Worm (Caenorhabditis elegans): ENCODE measurements around the gene K02C4.2.
A peak's percentile ranks its signal among the peaks of the same experiment; 100 is the strongest.

The K02C4.2 gene

ce11 chrII:8062334-8062791 is 13.2 kb upstream of the K02C4.2 start, which contains the start of gene ufd-2 (continued):
- TF ChIP-seq lin-35 (GFP tag; optimal IDR thresholded peaks at IDR 0.05) (peak in 1 of 3 experiments; percentile 31), bed-2 (GFP tag; IDR thresholded peaks at IDR 0.05) (peak; percentile 73), madf-8 (GFP tag; conservative IDR thresholded peaks at IDR 0.05) (peak; percentile 53; the same call in 1 of the 2 replicates), hmg-1.2 (GFP tag; IDR thresholded peaks at IDR 0.05) (peak; percentile 61; the same call in 1 of the 2 replicates), nhr-179 (tag; optimal IDR thresholded peaks at IDR 0.05) (no peak), xnd-1 (tag; optimal IDR thresholded peaks at IDR 0.05) (peak; percentile 22), zim-3 (tag; optimal IDR thresholded peaks at IDR 0.05) (no peak), efl-1 (GFP tag; optimal IDR thresholded peaks at IDR 0.05) (peak; percentile 84), snpc-4 (GFP tag; optimal IDR thresholded peaks at IDR 0.05) (no peak), snpc-4 (tag; optimal IDR thresholded peaks at IDR 0.05) (peak in 2 of 4 experiments; percentile 22 to 25), ceh-58 (GFP tag; IDR thresholded peaks at IDR 0.05) (no peak), rec-8 (tag; optimal IDR thresholded peaks at IDR 0.05) (no peak), attf-3 (GFP tag; conservative IDR thresholded peaks at IDR 0.05) (peak; percentile 59; the same call in 1 of the 2 replicates), nhr-80 (tag; optimal IDR thresholded peaks at IDR 0.05) (peak; percentile 87), mcd-1 (GFP tag; IDR thresholded peaks at IDR 0.05) (peak; percentile 94), ekl-4 (GFP tag; IDR thresholded peaks at IDR 0.05) (no peak), madf-10 (tag; optimal IDR thresholded peaks at IDR 0.05) (no peak), rcor-1 (GFP tag; IDR thresholded peaks at IDR 0.05) (0 out of 2 replicates have a peak, but pooled peaks have one; percentile 64), mxl-1 (tag; optimal IDR thresholded peaks at IDR 0.05) (no peak), B0035.1 (tag; optimal IDR thresholded peaks at IDR 0.05) (no peak), K12H6.12 (tag; optimal IDR thresholded peaks at IDR 0.05) (peak; percentile 46), cebp-2 (GFP tag; IDR thresholded peaks at IDR 0.05) (no peak), mel-28 (tag; optimal IDR thresholded peaks at IDR 0.05; ENCODE audit: borderline replicate concordance) (no peak), lin-40 (tag; optimal IDR thresholded peaks at IDR 0.05) (peak; percentile 44), ceh-91 (GFP tag; IDR thresholded peaks at IDR 0.05) (0 out of 2 replicates have a peak, but pooled peaks have one; percentile 62), hlh-12 (tag; optimal IDR thresholded peaks at IDR 0.05) (no peak), ceh-27 (GFP tag; optimal IDR thresholded peaks at IDR 0.05) (no peak), Y53G8AR.9 (GFP tag; conservative IDR thresholded peaks at IDR 0.05) (no peak), dpl-1 (GFP tag; optimal IDR thresholded peaks at IDR 0.05) (peak; percentile 48), snpc-1.3 (tag; optimal IDR thresholded peaks at IDR 0.05; ENCODE audit: insufficient read depth) (no peak), somi-1 (GFP tag; optimal IDR thresholded peaks at IDR 0.05) (no peak), attf-5 (GFP tag; optimal IDR thresholded peaks at IDR 0.05) (peak; percentile 82), ztf-18 (tag; optimal IDR thresholded peaks at IDR 0.05) (peak; percentile 80), lsl-1 (GFP tag; optimal IDR thresholded peaks at IDR 0.05) (peak; percentile 64), nfyb-1 (GFP tag; IDR thresholded peaks at IDR 0.05) (no peak), egrh-3 (GFP tag; IDR thresholded peaks at IDR 0.05) (peak; percentile 64), snpc-1.1 (tag; optimal IDR thresholded peaks at IDR 0.05; ENCODE audit: insufficient read depth) (no peak)

ce11 chrII:8065985-8066384 is 9.6 kb upstream of the K02C4.2 start, which contains the start of gene pdha-1:
Gene pdha-1 (plus strand): TSS chrII:8066285.
- TF ChIP-seq bed-1 (GFP tag; IDR thresholded peaks at IDR 0.05) (no peak), hrde-1 (tag; optimal IDR thresholded peaks at IDR 0.05; ENCODE audit: borderline replicate concordance) (peak; percentile 32), sdz-38 (tag; optimal IDR thresholded peaks at IDR 0.05) (no peak), lin-35 (GFP tag; optimal IDR thresholded peaks at IDR 0.05) (no peak), Y56A3A.18 (GFP tag; IDR thresholded peaks at IDR 0.05) (peak; percentile 44; the same call in 1 of the 2 replicates), sea-2 (GFP tag; IDR thresholded peaks at IDR 0.05) (no peak), lin-40 (tag; optimal IDR thresholded peaks at IDR 0.05) (no peak), hlh-12 (tag; optimal IDR thresholded peaks at IDR 0.05) (no peak), fkh-3 (tag; optimal IDR thresholded peaks at IDR 0.05) (no peak), attf-6 (GFP tag; IDR thresholded peaks at IDR 0.05) (no peak), T07F8.4 (tag; optimal IDR thresholded peaks at IDR 0.05) (no peak), F33H1.4 (GFP tag; IDR thresholded peaks at IDR 0.05) (no peak), repo-1 (tag; optimal IDR thresholded peaks at IDR 0.05) (no peak), nhr-80 (tag; optimal IDR thresholded peaks at IDR 0.05) (no peak), egl-44 (GFP tag; IDR thresholded peaks at IDR 0.05) (no peak), F23B12.7 (tag; optimal IDR thresholded peaks at IDR 0.05; ENCODE audit: insufficient read depth) (no peak), attf-5 (GFP tag; optimal IDR thresholded peaks at IDR 0.05) (no peak)

Measured in whole organism, young adult.